Fruit fly (Drosophila melanogaster): ENCODE measurements around the gene CG3277.
A peak's percentile ranks its signal among the peaks of the same experiment; 100 is the strongest.

CG3277 gene

DNA sequence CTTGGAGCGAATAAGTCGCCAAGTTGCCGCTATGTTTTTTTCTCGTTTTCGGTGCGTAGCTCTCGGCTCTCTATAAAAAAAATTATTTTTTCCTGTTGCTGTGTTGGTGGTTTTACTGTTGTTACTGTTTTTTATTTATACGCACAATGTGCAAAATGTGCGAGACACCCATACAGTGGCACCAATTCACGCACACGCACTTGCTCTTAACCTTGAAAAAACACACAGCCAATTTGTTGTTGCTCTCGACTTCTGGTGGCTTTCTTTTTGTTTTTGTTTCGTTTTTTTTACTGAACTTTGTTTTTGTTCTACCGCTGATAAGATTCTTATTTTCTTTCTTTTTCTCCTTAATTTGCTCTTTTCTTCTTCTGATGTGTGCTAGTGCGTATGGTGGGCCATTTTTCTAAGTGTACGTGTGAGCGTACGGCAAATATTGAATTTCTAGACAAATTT, 52.3 kb downstream of the CG3277 start (continued):
- TF ChIP-seq Ets96B (tag; optimal IDR thresholded peaks at IDR 0.05) = peak; percentile 90
- TF ChIP-seq fd59A (GFP tag; optimal IDR thresholded peaks at IDR 0.05) = peak; percentile 47
- TF ChIP-seq CG11294 (GFP tag; IDR thresholded peaks at IDR 0.05) = no peak
- no peak for TF ChIP-seq OdsH (GFP tag; optimal IDR thresholded peaks at IDR 0.05)
- TF ChIP-seq Hr39 (GFP tag; optimal IDR thresholded peaks at IDR 0.05) = no peak
- peak; percentile 80 for TF ChIP-seq spab (GFP tag; optimal IDR thresholded peaks at IDR 0.05)
- TF ChIP-seq svp (GFP tag) = peak; percentile 23
- no peak for TF ChIP-seq CG10631 (GFP tag; optimal IDR thresholded peaks at IDR 0.05)
- no peak for TF ChIP-seq cyc (GFP tag; optimal IDR thresholded peaks at IDR 0.05)
- TF ChIP-seq CG6854 (GFP tag; optimal IDR thresholded peaks at IDR 0.05) = no peak
- peak; percentile 21 for TF ChIP-seq acj6 (GFP tag; optimal IDR thresholded peaks at IDR 0.05)
- peak; percentile 35 for TF ChIP-seq CG4318 (GFP tag; optimal IDR thresholded peaks at IDR 0.05)
- TF ChIP-seq dac (GFP tag; optimal IDR thresholded peaks at IDR 0.05) = peak; percentile 31
- no peak for TF ChIP-seq pdm3 (GFP tag; optimal IDR thresholded peaks at IDR 0.05)
- peak; percentile 86 for TF ChIP-seq Eip78C (GFP tag)
- peak; percentile 61 for TF ChIP-seq Eip75B (GFP tag; optimal IDR thresholded peaks at IDR 0.05)
- TF ChIP-seq Blimp-1 (GFP tag; optimal IDR thresholded peaks at IDR 0.05) = no peak
- TF ChIP-seq CG6808 (GFP tag; optimal IDR thresholded peaks at IDR 0.05) = peak; percentile 91
- peak; percentile 94 for TF ChIP-seq dsx (GFP tag; optimal IDR thresholded peaks at IDR 0.05; ENCODE audit: poor library complexity, severe bottlenecking)
- TF ChIP-seq Met (GFP tag; optimal IDR thresholded peaks at IDR 0.05) = no peak
- no peak for TF ChIP-seq Hr38 (GFP tag; optimal IDR thresholded peaks at IDR 0.05)
- TF ChIP-seq net (GFP tag; optimal IDR thresholded peaks at IDR 0.05) = peak; percentile 73
- no peak for TF ChIP-seq CG3919 (GFP tag; optimal IDR thresholded peaks at IDR 0.05)

DNA sequence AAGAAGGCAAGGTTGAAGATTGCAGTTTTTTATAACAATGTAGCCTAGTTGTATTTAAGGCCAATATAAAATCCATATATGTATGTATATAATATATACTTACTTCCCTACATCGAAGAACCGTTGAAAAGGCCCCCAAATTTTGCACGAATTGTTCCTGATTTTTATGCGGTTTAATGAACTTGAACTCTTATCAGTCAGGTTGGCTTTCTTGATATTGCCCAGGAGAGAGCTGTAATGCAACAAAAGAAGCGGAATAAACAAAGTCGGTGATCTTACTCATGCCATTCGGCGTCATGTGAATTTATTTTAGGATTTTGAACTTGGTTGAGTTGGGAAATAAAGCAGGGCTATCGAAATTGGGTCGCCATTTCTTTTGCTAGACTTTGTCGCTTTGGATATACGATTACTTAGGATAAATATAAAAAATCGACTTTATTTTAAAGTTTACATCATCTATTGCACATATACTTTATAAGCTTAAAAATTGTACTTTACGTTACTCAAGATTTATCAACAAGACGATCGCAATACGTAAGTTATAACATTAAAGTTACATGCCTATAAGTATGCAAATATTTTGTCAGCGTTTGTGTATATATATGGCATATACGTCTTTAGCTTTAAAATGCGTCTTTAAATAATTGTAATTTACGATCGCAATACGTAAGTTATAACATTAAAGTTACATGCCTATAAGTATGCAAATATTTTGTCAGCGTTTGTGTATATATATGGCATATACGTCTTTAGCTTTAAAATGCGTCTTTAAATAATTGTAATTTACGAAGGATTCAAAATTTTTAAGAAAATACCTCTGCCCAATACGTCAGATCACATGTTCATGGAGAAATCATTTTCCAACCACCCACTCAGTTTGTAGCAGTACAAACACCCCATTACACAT, 53.1 kb downstream of the CG3277 start, which contains the start of gene CG8838:
TSS of gene CG8838 (plus strand) at position 857 of the 907 bp plus-strand sequence.
- TF ChIP-seq svp (GFP tag) (peak; percentile 83), esn (GFP tag; optimal IDR thresholded peaks at IDR 0.05) (no peak), Smox (GFP tag; optimal IDR thresholded peaks at IDR 0.05) (no peak), Eip93F (GFP tag; optimal IDR thresholded peaks at IDR 0.05) (peak; percentile 92), vri (GFP tag; optimal IDR thresholded peaks at IDR 0.05) (peak; percentile 6)

DNA sequence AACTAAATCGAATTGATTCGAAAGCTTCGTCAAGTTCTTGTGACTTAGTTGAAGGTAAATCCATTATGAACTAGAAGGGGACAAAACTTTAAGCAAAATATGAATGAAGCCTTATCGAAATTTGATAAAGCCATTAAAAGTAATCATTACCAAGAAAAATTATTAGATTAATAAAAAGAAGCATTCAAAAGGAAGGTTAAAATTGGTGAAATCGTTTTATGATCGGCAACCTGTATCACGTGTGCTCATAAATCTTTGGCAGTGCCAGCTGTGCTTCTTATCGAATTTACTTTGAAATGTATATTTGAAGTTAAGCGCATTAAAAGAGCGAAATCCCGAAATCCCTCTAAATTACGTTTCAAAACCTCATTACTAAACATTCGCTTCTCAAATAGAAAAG, 57.9 kb downstream of the CG3277 start:
- TF ChIP-seq Eip78C (GFP tag) = no peak
- no peak for TF ChIP-seq CG1621 (tag; optimal IDR thresholded peaks at IDR 0.05)
- TF ChIP-seq CG3919 (GFP tag; optimal IDR thresholded peaks at IDR 0.05) = no peak
- no peak for TF ChIP-seq ss (GFP tag; optimal IDR thresholded peaks at IDR 0.05)
- TF ChIP-seq CG9139 (GFP tag; optimal IDR thresholded peaks at IDR 0.05) = no peak
- TF ChIP-seq CG32006 (GFP tag; optimal IDR thresholded peaks at IDR 0.05) = no peak
- TF ChIP-seq CG34406 (GFP tag; optimal IDR thresholded peaks at IDR 0.05) = no peak
- no peak for TF ChIP-seq achi (GFP tag; optimal IDR thresholded peaks at IDR 0.05)
- TF ChIP-seq CG8632 (GFP tag; optimal IDR thresholded peaks at IDR 0.05) = no peak
- TF ChIP-seq CG7368 (GFP tag; optimal IDR thresholded peaks at IDR 0.05) = no peak
- TF ChIP-seq Blimp-1 (GFP tag; optimal IDR thresholded peaks at IDR 0.05) = no peak
- no peak for TF ChIP-seq spab (GFP tag; optimal IDR thresholded peaks at IDR 0.05)
- TF ChIP-seq Smox (GFP tag; optimal IDR thresholded peaks at IDR 0.05) = no peak
- no peak for TF ChIP-seq CG11902 (GFP tag; optimal IDR thresholded peaks at IDR 0.05)
- no peak for TF ChIP-seq acj6 (GFP tag; optimal IDR thresholded peaks at IDR 0.05)
